Fruit fly (Drosophila melanogaster): ENCODE results near the gene Ipp.

Ipp gene

DNA sequence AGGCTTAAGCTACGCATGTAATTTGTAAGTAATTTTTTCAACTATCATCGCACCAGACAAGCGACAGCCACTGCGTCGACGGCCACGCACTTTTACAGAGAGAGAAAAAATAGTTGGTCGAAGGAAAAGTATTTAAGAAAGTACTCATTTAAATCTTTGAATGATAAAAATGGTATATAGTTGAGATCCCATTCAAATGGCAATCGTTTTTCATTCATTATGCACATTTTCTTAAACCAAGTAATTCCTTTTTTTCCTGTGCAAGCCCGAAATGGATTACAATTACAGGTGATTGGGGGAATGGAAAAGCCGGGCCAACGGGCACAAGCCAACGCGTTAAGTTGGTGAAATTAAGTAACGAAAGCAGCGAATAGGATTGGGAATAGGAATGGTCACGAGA is 6.3 kb upstream of the Ipp start (continued):
- TF ChIP-seq CG10654 (GFP tag; optimal IDR thresholded peaks at IDR 0.05): no peak
- no peak for TF ChIP-seq tap (tag; optimal IDR thresholded peaks at IDR 0.05)
- no peak for TF ChIP-seq CG11456 (GFP tag; IDR thresholded peaks at IDR 0.05)
- peak; percentile 26; the same call in 1 of the 3 replicates for TF ChIP-seq CG17361 (GFP tag; IDR thresholded peaks at IDR 0.05)
- no peak for TF ChIP-seq nerfin-2 (GFP tag; IDR thresholded peaks at IDR 0.05; ENCODE audit: partially characterized antibody)
- no peak for TF ChIP-seq Eip74EF (GFP tag; optimal IDR thresholded peaks at IDR 0.05)
- TF ChIP-seq CG11504 (tag; optimal IDR thresholded peaks at IDR 0.05): peak; percentile 54
- TF ChIP-seq CG17829 (tag; optimal IDR thresholded peaks at IDR 0.05): no peak
- 0 out of 2 replicates have a peak, but pooled peaks have one; percentile 7 for TF ChIP-seq sisA (GFP tag; IDR thresholded peaks at IDR 0.05)
- TF ChIP-seq unpg (GFP tag; optimal IDR thresholded peaks at IDR 0.05): peak; percentile 43
- peak; percentile 52 for TF ChIP-seq CG10979 (tag; optimal IDR thresholded peaks at IDR 0.05)
- TF ChIP-seq CG6654 (GFP tag; optimal IDR thresholded peaks at IDR 0.05): no peak
- no peak for TF ChIP-seq TFAM (GFP tag; optimal IDR thresholded peaks at IDR 0.05)
- no peak for TF ChIP-seq CG15479 (GFP tag; optimal IDR thresholded peaks at IDR 0.05)
- no peak for TF ChIP-seq NFAT (GFP tag; IDR thresholded peaks at IDR 0.05)
- no peak for TF ChIP-seq CG12942 (GFP tag; optimal IDR thresholded peaks at IDR 0.05)
- no peak for TF ChIP-seq CG7271 (tag; optimal IDR thresholded peaks at IDR 0.05)
- peak; percentile 33; the same call in 1 of the 3 replicates for TF ChIP-seq tgo (GFP tag; IDR thresholded peaks at IDR 0.05)
- TF ChIP-seq az2 (GFP tag; optimal IDR thresholded peaks at IDR 0.05): peak; percentile 12
- no peak for TF ChIP-seq CG6254 (GFP tag; optimal IDR thresholded peaks at IDR 0.05)
- peak; percentile 40; the same call in 1 of the 2 replicates for TF ChIP-seq CG31441 (GFP tag; IDR thresholded peaks at IDR 0.05)
- TF ChIP-seq croc (GFP tag; conservative IDR thresholded peaks at IDR 0.05): no peak
- TF ChIP-seq ATbp (GFP tag; optimal IDR thresholded peaks at IDR 0.05): peak; percentile 22
- TF ChIP-seq CTCF (GFP tag; optimal IDR thresholded peaks at IDR 0.05): no peak
- no peak for TF ChIP-seq CG8290 (GFP tag; optimal IDR thresholded peaks at IDR 0.05)
- no peak for TF ChIP-seq CG8290 (tag; optimal IDR thresholded peaks at IDR 0.05)
- TF ChIP-seq chif (GFP tag; optimal IDR thresholded peaks at IDR 0.05): peak in 1 of 2 experiments; percentile 26
- TF ChIP-seq grau (tag; optimal IDR thresholded peaks at IDR 0.05): peak; percentile 2
- no peak for TF ChIP-seq pita (GFP tag; optimal IDR thresholded peaks at IDR 0.05)
- TF ChIP-seq phol (tag; optimal IDR thresholded peaks at IDR 0.05): peak; percentile 35
- no peak for TF ChIP-seq Dp (GFP tag; optimal IDR thresholded peaks at IDR 0.05)
- no peak for TF ChIP-seq CG7556 (GFP tag; optimal IDR thresholded peaks at IDR 0.05)
- no peak for TF ChIP-seq pb (GFP tag; optimal IDR thresholded peaks at IDR 0.05)
- no peak for TF ChIP-seq CG10321 (GFP tag; IDR thresholded peaks at IDR 0.05)
- TF ChIP-seq Ssrp (tag; optimal IDR thresholded peaks at IDR 0.05): peak; percentile 34
- TF ChIP-seq toy (GFP tag; IDR thresholded peaks at IDR 0.05): no peak

DNA sequence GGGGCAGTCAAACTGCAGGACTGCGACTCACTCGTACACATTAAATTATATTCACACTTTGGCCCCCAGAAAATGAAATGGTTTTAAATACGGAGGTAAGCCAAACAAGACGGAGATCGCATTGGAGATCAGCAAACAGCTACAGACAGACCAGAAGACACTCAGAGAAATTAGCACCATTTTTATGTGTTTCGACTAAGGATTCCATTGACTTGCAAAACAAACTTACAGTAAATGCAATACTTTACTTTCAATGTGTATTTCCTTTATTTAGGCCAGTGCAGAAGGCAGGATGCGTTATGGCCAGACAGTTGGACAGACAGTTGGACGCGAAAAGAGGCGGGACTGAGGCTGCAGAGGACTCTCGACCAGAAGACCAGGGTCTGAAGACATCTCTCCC is 3.4 kb upstream of the Ipp start:
- TF ChIP-seq Ets65A (GFP tag) (peak; percentile 32), CG2116 (GFP tag; optimal IDR thresholded peaks at IDR 0.05) (no peak)

DNA sequence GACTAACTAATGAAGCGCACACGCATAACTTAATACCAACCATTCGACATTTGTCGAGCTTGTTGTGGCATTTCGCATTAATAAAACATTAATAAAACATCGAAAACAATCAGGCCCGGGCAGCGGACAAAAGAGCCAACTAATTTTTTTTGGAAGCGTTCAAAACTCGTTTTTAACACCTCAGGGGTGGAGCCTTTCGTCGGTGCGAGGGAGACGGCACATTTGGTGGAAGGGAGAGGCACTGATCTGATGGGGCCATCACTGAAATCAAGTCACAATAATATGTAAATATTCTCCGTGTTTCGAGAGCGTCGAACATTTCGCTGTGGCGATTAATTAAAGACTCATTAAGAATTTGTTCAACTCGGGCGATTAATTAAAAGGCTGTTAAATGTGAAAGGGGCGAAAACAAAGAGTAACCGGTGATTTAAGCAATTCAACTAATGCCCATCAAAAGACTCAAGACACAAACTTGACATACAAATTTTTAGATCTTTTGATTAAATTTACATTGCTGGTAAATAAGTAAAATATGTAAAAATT is 1.7 kb upstream of the Ipp start:
- TF ChIP-seq Nf-YB (GFP tag; optimal IDR thresholded peaks at IDR 0.05): peak; percentile 61
- peak; percentile 42 for TF ChIP-seq CG1832 (GFP tag; optimal IDR thresholded peaks at IDR 0.05)
- peak; percentile 29 for TF ChIP-seq oc (tag; optimal IDR thresholded peaks at IDR 0.05)
- 0 out of 3 replicates have a peak, but pooled peaks have one; percentile 6 for TF ChIP-seq CG6791 (GFP tag; IDR thresholded peaks at IDR 0.05; ENCODE audit: partially characterized antibody)
- TF ChIP-seq Sin3A (optimal IDR thresholded peaks at IDR 0.05): no peak
- no peak for TF ChIP-seq CG6765 (GFP tag; optimal IDR thresholded peaks at IDR 0.05)
- no peak for TF ChIP-seq fd3F (GFP tag; optimal IDR thresholded peaks at IDR 0.05)
- TF ChIP-seq sens (GFP tag): peak; percentile 45
- TF ChIP-seq CkIIα-i1 (GFP tag; IDR thresholded peaks at IDR 0.05): no peak
- TF ChIP-seq Nf-YC (tag; optimal IDR thresholded peaks at IDR 0.05): peak; percentile 82
- peak; percentile 88 for TF ChIP-seq Awh (GFP tag; IDR thresholded peaks at IDR 0.05)
- TF ChIP-seq CG11085 (GFP tag; IDR thresholded peaks at IDR 0.05): no peak
- TF ChIP-seq CG2875 (GFP tag; optimal IDR thresholded peaks at IDR 0.05): no peak
- TF ChIP-seq esg (GFP tag; conservative IDR thresholded peaks at IDR 0.05): no peak
